Worm (Caenorhabditis elegans): Measurements from ENCODE around the gene glr-2.

DNA sequence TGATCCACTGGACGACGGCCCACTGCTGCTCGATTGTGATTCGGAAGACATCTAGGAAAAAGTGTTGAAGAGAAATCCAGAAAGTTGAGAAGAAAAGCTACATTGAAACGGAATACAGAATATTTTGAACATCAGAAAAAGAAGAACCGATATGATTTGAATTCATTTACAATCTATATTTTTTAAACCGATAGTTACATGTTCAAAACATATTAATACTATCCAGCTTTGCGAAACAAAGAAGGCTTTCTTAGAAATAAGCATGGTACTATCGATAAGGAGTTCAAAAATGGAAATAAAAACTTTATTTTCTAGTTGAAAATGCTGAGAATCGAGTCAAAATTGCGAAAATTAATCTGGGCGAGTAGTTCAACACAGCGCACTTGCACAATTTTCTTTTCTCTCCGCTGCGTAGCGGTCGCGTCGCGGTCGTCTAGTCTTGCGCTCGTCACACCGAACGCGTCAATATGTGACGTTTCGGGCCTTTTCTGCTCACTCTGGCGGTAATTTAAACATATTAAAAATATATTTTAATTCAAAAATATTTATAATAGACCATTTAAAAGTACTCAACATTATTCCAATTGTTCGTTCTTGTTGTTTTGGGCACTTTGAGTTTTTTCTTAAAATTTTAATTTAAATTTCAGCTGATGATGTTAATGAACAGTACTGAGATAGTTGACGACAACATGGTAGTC lies 17.5 kb upstream of the glr-2 start, which contains the start of the genes syf-2 and K04G7.1:
- TF ChIP-seq snpc-4 (GFP tag; optimal IDR thresholded peaks at IDR 0.05) (peak; percentile 77), snpc-4 (tag; optimal IDR thresholded peaks at IDR 0.05) (peak; percentile 50 to 81 (median 66)), madf-6 (GFP tag; IDR thresholded peaks at IDR 0.05) (peak; percentile 78), pha-4 (tag; optimal IDR thresholded peaks at IDR 0.05) (peak; percentile 92), snpc-1.1 (tag; optimal IDR thresholded peaks at IDR 0.05; ENCODE audit: insufficient read depth) (peak; percentile 74), F49E8.2 (tag; optimal IDR thresholded peaks at IDR 0.05; ENCODE audit: insufficient read depth) (peak; percentile 28), cebp-2 (GFP tag; IDR thresholded peaks at IDR 0.05) (no peak), F33H1.4 (GFP tag; IDR thresholded peaks at IDR 0.05) (peak; percentile 80), nhr-90 (tag; optimal IDR thresholded peaks at IDR 0.05) (no peak)
